Fruit fly (Drosophila melanogaster): Measurements from ENCODE around the gene CG14990.

DNA sequence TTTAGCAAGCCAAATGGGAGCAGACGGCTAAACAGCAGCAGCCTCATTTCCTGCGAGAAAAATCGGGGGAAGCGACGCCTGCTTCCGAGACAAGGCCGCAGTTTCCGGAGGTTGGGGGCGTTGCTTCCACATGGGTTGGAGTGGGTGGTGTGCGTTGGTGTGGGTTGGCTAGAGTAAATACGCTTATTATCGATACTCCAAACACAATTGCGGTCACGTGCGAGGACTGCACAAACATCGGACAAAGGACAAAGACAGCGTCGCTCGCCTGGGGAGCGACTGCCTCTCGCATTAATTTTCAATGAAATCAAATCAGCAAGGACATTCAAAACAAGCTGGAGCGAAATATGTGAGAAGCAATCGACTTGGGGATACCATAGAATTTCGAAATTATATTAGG is 11.8 kb upstream of the CG14990 start:
- TF ChIP-seq insv (GFP tag; optimal IDR thresholded peaks at IDR 0.05) (no peak), Abd-B (GFP tag; optimal IDR thresholded peaks at IDR 0.05) (no peak), Xrp1 (GFP tag; IDR thresholded peaks at IDR 0.05) (no peak), CG5180 (GFP tag; optimal IDR thresholded peaks at IDR 0.05) (no peak), CG9437 (GFP tag; optimal IDR thresholded peaks at IDR 0.05) (no peak), Sin3A (optimal IDR thresholded peaks at IDR 0.05) (no peak), MESR4 (GFP tag; optimal IDR thresholded peaks at IDR 0.05) (no peak), slbo (GFP tag; IDR thresholded peaks at IDR 0.05) (no peak), Chrac-16 (GFP tag; optimal IDR thresholded peaks at IDR 0.05) (no peak), Dip3 (GFP tag; optimal IDR thresholded peaks at IDR 0.05) (no peak)

Measured in whole organism, embryonic.